Worm (Caenorhabditis elegans) whole organism, mixed stage, embryonic: ENCODE measurements around the gene cnc-4.

Source experiments
- ces-1 ChIP-seq: fragments of 150-350 bp; optimal IDR thresholded peaks from 2 replicates; lab custom pipeline; 2014; ENCODE audit warnings: missing biosample characterization, missing genetic modification reagents, missing genetic modification characterization
- elt-3 ChIP-seq: fragments of 150-350 bp; optimal IDR thresholded peaks from 2 replicates; lab custom pipeline; 2014; ENCODE audit warnings: missing biosample characterization, missing genetic modification characterization
- hlh-1 ChIP-seq: fragments of 150-350 bp; optimal IDR thresholded peaks from 2 replicates; lab custom pipeline; 2014; ENCODE audit warnings: missing biosample characterization, missing genetic modification reagents, missing genetic modification characterization
- mep-1 ChIP-seq: fragments of 150-350 bp; optimal IDR thresholded peaks from 2 replicates; lab custom pipeline; 2017; ENCODE audit warnings: missing biosample characterization, missing genetic modification reagents, missing genetic modification characterization, inconsistent platforms
- nhr-12 ChIP-seq: fragments of 150-350 bp; optimal IDR thresholded peaks from 2 replicates; lab custom pipeline; 2014; ENCODE audit warnings: missing biosample characterization, missing genetic modification characterization
- nhr-28 ChIP-seq: fragments of 150-350 bp; optimal IDR thresholded peaks from 2 replicates; lab custom pipeline; 2014; ENCODE audit warnings: missing biosample characterization, missing genetic modification characterization
- sptf-1 ChIP-seq: sonication (generic microtip); optimal IDR thresholded peaks from 2 replicates; lab custom pipeline; 2017; ENCODE audit warnings: mild to moderate bottlenecking, missing genetic modification characterization, moderate library complexity, missing compliant biosample characterization
- unc-62 ChIP-seq: fragments of 150-350 bp; optimal IDR thresholded peaks from 2 replicates; lab custom pipeline; 2014; ENCODE audit warnings: missing biosample characterization, missing genetic modification reagents, missing genetic modification characterization

- TF ChIP-seq nhr-12 (tag; lab: Kevin White, UChicago) (no peak), unc-62 (GFP tag; lab: Kevin White, UChicago) (no peak), elt-3 (tag; lab: Kevin White, UChicago) (no peak), nhr-28 (no peak), hlh-1 (tag; lab: Kevin White, UChicago) (no peak), sptf-1 (tag; lab: Kevin White, UChicago) (no peak), mep-1 (tag; lab: Kevin White, UChicago) (no peak), ces-1 (GFP tag; lab: Kevin White, UChicago) (no peak)
These were observed 729 bp downstream of the cnc-4 start, which contains the start of gene cnc-3 for ce11 chrV:1447724-1448123.
